Worm (Caenorhabditis elegans): Measurements from ENCODE around the gene ebp-1.
"Not testable (repeated sequence)": the region's sequence is repeated elsewhere in the genome, so short reads cannot be mapped to it uniquely, and the experiment has no call there.

- TF ChIP-seq jun-1 (tag; optimal IDR thresholded peaks at IDR 0.05); aly-2 (tag; optimal IDR thresholded peaks at IDR 0.05); snpc-4 (tag; optimal IDR thresholded peaks at IDR 0.05); duxl-1 (tag; optimal IDR thresholded peaks at IDR 0.05; ENCODE audit: poor library complexity); nhr-237 (tag; optimal IDR thresholded peaks at IDR 0.05); ZK546.5 (tag; optimal IDR thresholded peaks at IDR 0.05); unc-39 (tag; optimal IDR thresholded peaks at IDR 0.05); nhr-77 (tag; optimal IDR thresholded peaks at IDR 0.05): not testable (repeated sequence)
Observed at ce11 chrV:18006930-18007329, 36.4 kb upstream of the ebp-1 start, which contains the start of gene Y59A8B.19.

Data from whole organism, L4 larva.